Worm (Caenorhabditis elegans) whole organism, young adult: ENCODE measurements around the gene cup-15.

Source experiments
- C17E4.6 ChIP-seq: fragments of 200-800 bp; sonication (Bioruptor generic); IDR thresholded peaks from 2 replicates; pipeline ENCODE4 v1.3.6; 2022; ENCODE audit warnings: missing genetic modification reagents, missing genetic modification characterization, missing compliant biosample characterization
- F10E7.11 ChIP-seq: sonication (generic microtip); optimal IDR thresholded peaks from 2 replicates; lab custom pipeline; 2017; ENCODE audit warnings: mild to moderate bottlenecking, missing genetic modification characterization, moderate library complexity, missing compliant biosample characterization
- F22D6.2 ChIP-seq: sonication (generic microtip); optimal IDR thresholded peaks from 2 replicates; lab custom pipeline; 2016; ENCODE audit warnings: mild to moderate bottlenecking, missing genetic modification characterization, missing compliant biosample characterization
- F55B11.4 ChIP-seq: sonication (generic microtip); optimal IDR thresholded peaks from 2 replicates; lab custom pipeline; 2016; ENCODE audit warnings: missing compliant biosample characterization, missing genetic modification characterization, borderline replicate concordance; ENCODE audit not compliant: insufficient read depth
- F57C9.4 ChIP-seq: sonication (generic microtip); optimal IDR thresholded peaks from 2 replicates; lab custom pipeline; 2017; ENCODE audit warnings: mild to moderate bottlenecking, missing genetic modification characterization, missing compliant biosample characterization
- T07F8.4 ChIP-seq: sonication (generic microtip); optimal IDR thresholded peaks from 2 replicates; lab custom pipeline; 2016; ENCODE audit warnings: mild to moderate bottlenecking, missing genetic modification characterization, moderate library complexity, missing compliant biosample characterization
- T26A5.8 ChIP-seq: sonication (generic microtip); optimal IDR thresholded peaks from 2 replicates; lab custom pipeline; 2016; ENCODE audit warnings: missing genetic modification characterization, missing compliant biosample characterization
- Y53F4B.3 ChIP-seq: fragments of 200-800 bp; sonication (Bioruptor generic); IDR thresholded peaks from 2 replicates; pipeline ENCODE4 v1.3.6; 2022; ENCODE audit warnings: missing genetic modification reagents, missing genetic modification characterization, missing compliant biosample characterization
- akir-1 ChIP-seq: fragments of 200-800 bp; sonication (Bioruptor generic); optimal IDR thresholded peaks from 2 replicates; lab custom pipeline; 2018; ENCODE audit warnings: mild to moderate bottlenecking, missing genetic modification characterization, moderate library complexity, missing compliant biosample characterization
- atf-7 ChIP-seq: sonication (generic microtip); optimal IDR thresholded peaks from 2 replicates; lab custom pipeline; 2017; ENCODE audit warnings: mild to moderate bottlenecking, missing genetic modification characterization, missing compliant biosample characterization
- attf-3 ChIP-seq: fragments of 200-800 bp; sonication (Bioruptor generic); conservative IDR thresholded peaks from 2 replicates; pipeline ENCODE4 v1.3.6; 2022; ENCODE audit warnings: missing genetic modification reagents, missing genetic modification characterization, missing compliant biosample characterization
- attf-5 ChIP-seq: fragments of 200-800 bp; sonication (Bioruptor generic); optimal IDR thresholded peaks from 2 replicates; lab custom pipeline; 2018; ENCODE audit warnings: mild to moderate bottlenecking, missing genetic modification characterization, missing compliant biosample characterization
- bed-1 ChIP-seq: fragments of 200-800 bp; sonication (Bioruptor generic); IDR thresholded peaks from 2 replicates; pipeline ENCODE4 v1.3.6; 2022; ENCODE audit warnings: missing genetic modification reagents, missing genetic modification characterization, missing compliant biosample characterization
- cebp-1 ChIP-seq, 2 experiments: fragments of 200-800 bp in 1 of 2; sonication (Bioruptor generic) in 1 of 2; sonication (generic microtip) in 1 of 2; IDR thresholded peaks in 1 of 2; optimal IDR thresholded peaks in 1 of 2; 2 replicates each; pipeline versions ENCODE4 v1.3.6 to Lab custom; 2017 to 2022; ENCODE audit warnings: missing compliant biosample characterization in 2 of 2, missing genetic modification characterization in 2 of 2, mild to moderate bottlenecking in 1 of 2, missing genetic modification reagents in 1 of 2, moderate library complexity in 1 of 2
- ceh-100 ChIP-seq: fragments of 200-800 bp; sonication (Bioruptor generic); IDR thresholded peaks from 2 replicates; pipeline ENCODE4 v1.3.6; 2022; ENCODE audit warnings: missing genetic modification reagents, missing genetic modification characterization, missing compliant biosample characterization
- ceh-79 ChIP-seq: sonication (generic microtip); optimal IDR thresholded peaks from 2 replicates; lab custom pipeline; 2017; ENCODE audit warnings: mild to moderate bottlenecking, missing genetic modification characterization, missing compliant biosample characterization
- chd-7 ChIP-seq: sonication (generic microtip); optimal IDR thresholded peaks from 2 replicates; lab custom pipeline; 2016; ENCODE audit warnings: mild to moderate bottlenecking, missing genetic modification characterization, moderate library complexity, missing compliant biosample characterization
- die-1 ChIP-seq: sonication (generic microtip); optimal IDR thresholded peaks from 2 replicates; lab custom pipeline; 2016; ENCODE audit warnings: missing genotype, mild to moderate bottlenecking, missing genetic modification characterization, missing compliant biosample characterization
- dpff-1 ChIP-seq: sonication (generic microtip); optimal IDR thresholded peaks from 2 replicates; lab custom pipeline; 2017; ENCODE audit warnings: mild to moderate bottlenecking, missing genetic modification characterization, missing compliant biosample characterization
- egrh-3 ChIP-seq: fragments of 200-800 bp; sonication (Bioruptor generic); IDR thresholded peaks from 2 replicates; pipeline ENCODE4 v1.3.6; 2022; ENCODE audit warnings: missing genetic modification reagents, missing genetic modification characterization, missing compliant biosample characterization
- hrde-1 ChIP-seq: sonication (generic microtip); optimal IDR thresholded peaks from 2 replicates; lab custom pipeline; 2016; ENCODE audit warnings: missing genetic modification characterization, mild to moderate bottlenecking, missing compliant biosample characterization, moderate library complexity, missing genotype, missing genetic modification reagents, borderline replicate concordance
- let-607 ChIP-seq, 2 experiments: fragments of 200-800 bp in 1 of 2; sonication (Bioruptor generic) in 1 of 2; sonication (generic microtip) in 1 of 2; optimal IDR thresholded peaks; 2 replicates each; lab custom pipeline; 2016 to 2018; ENCODE audit warnings: mild to moderate bottlenecking in 2 of 2, missing compliant biosample characterization in 2 of 2, missing genetic modification characterization in 2 of 2, moderate library complexity in 2 of 2, missing genotype in 1 of 2
- lin-35 ChIP-seq, 3 experiments: fragments of 150-350 bp in 2 of 3; sonication (generic microtip) in 1 of 3; optimal IDR thresholded peaks; 2 replicates each; lab custom pipeline; 2014 to 2018; ENCODE audit warnings: missing biosample characterization in 3 of 3, missing genetic modification characterization in 3 of 3, missing genetic modification reagents in 3 of 3
- lir-1 ChIP-seq: fragments of 200-800 bp; sonication (Bioruptor generic); conservative IDR thresholded peaks from 2 replicates; pipeline ENCODE4 v1.3.6; 2022; ENCODE audit warnings: missing genetic modification reagents, missing genetic modification characterization, missing compliant biosample characterization
- madf-3 ChIP-seq: fragments of 200-800 bp; sonication (Bioruptor generic); IDR thresholded peaks from 2 replicates; pipeline ENCODE4 v1.3.6; 2022; ENCODE audit warnings: missing genetic modification reagents, missing genetic modification characterization, missing compliant biosample characterization
- mel-28 ChIP-seq: sonication (generic microtip); optimal IDR thresholded peaks from 2 replicates; lab custom pipeline; 2016; ENCODE audit warnings: borderline replicate concordance, mild to moderate bottlenecking, missing genetic modification characterization, missing compliant biosample characterization
- nhr-90 ChIP-seq: sonication (generic microtip); optimal IDR thresholded peaks from 2 replicates; lab custom pipeline; 2016; ENCODE audit warnings: missing genotype, mild to moderate bottlenecking, missing genetic modification characterization, missing compliant biosample characterization
- pbrm-1 ChIP-seq: fragments of 200-800 bp; sonication (Bioruptor generic); IDR thresholded peaks from 2 replicates; pipeline ENCODE4 v1.3.6; 2022; ENCODE audit warnings: missing genetic modification reagents, missing genetic modification characterization, missing compliant biosample characterization
- rcor-1 ChIP-seq: fragments of 200-800 bp; sonication (Bioruptor generic); IDR thresholded peaks from 2 replicates; pipeline ENCODE4 v1.3.6; 2022; ENCODE audit warnings: missing genetic modification reagents, missing genetic modification characterization, missing compliant biosample characterization
- repo-1 ChIP-seq: sonication (generic microtip); optimal IDR thresholded peaks from 2 replicates; lab custom pipeline; 2017; ENCODE audit warnings: mild to moderate bottlenecking, missing genetic modification characterization, missing compliant biosample characterization
- sea-2 ChIP-seq: fragments of 200-800 bp; sonication (Bioruptor generic); IDR thresholded peaks from 2 replicates; pipeline ENCODE4 v1.3.6; 2022; ENCODE audit warnings: missing genetic modification characterization, missing compliant biosample characterization
- snpc-1.1 ChIP-seq: sonication (generic microtip); optimal IDR thresholded peaks from 2 replicates; lab custom pipeline; 2017; ENCODE audit warnings: missing genetic modification characterization, mild to moderate bottlenecking, missing compliant biosample characterization, antibody characterized with exemption, moderate library complexity, missing genotype, missing genetic modification reagents; ENCODE audit not compliant: insufficient read depth
- tlf-1 ChIP-seq: fragments of 200-800 bp; sonication (Bioruptor generic); optimal IDR thresholded peaks from 2 replicates; lab custom pipeline; 2018; ENCODE audit warnings: mild to moderate bottlenecking, missing genetic modification characterization, missing compliant biosample characterization
- ztf-22 ChIP-seq: fragments of 200-800 bp; sonication (Bioruptor generic); optimal IDR thresholded peaks from 2 replicates; lab custom pipeline; 2018; ENCODE audit warnings: mild to moderate bottlenecking, missing genetic modification characterization, moderate library complexity, missing compliant biosample characterization
- ztf-25 ChIP-seq: fragments of 200-800 bp; sonication (Bioruptor generic); IDR thresholded peaks from 2 replicates; pipeline ENCODE4 v1.3.6; 2022; ENCODE audit warnings: missing genetic modification reagents, missing genetic modification characterization, missing compliant biosample characterization
- ztf-3 ChIP-seq: fragments of 200-800 bp; sonication (Bioruptor generic); optimal IDR thresholded peaks from 2 replicates; lab custom pipeline; 2018; ENCODE audit warnings: mild to moderate bottlenecking, missing genetic modification characterization, missing compliant biosample characterization

Gene cup-15

ce11 chrII:9352669-9353068 is at the start of gene cup-15, which contains the start of gene sdhb-1:
Gene cup-15, plus strand, starts transcription at chrII:9353000.
Gene sdhb-1, minus strand, starts transcription at chrII:9352731.
- TF ChIP-seq hrde-1 (tag; lab: Kevin White, UChicago), result no peak
- TF ChIP-seq attf-3, result peak; percentile 87

- no peak for TF ChIP-seq nhr-90 (tag; lab: Kevin White, UChicago)
- no peak for TF ChIP-seq chd-7 (tag; lab: Kevin White, UChicago)
- TF ChIP-seq ztf-3, result no peak
- no peak for TF ChIP-seq T07F8.4 (tag; lab: Kevin White, UChicago)
- TF ChIP-seq F57C9.4 (tag; lab: Kevin White, UChicago), result no peak
- TF ChIP-seq cebp-1 (GFP tag; IDR thresholded peaks at IDR 0.05; lab: Robert Waterston, UW), result no peak
- peak; percentile 77 for TF ChIP-seq cebp-1 (tag; optimal IDR thresholded peaks at IDR 0.05; lab: Kevin White, UChicago)
These were observed 49.3 kb upstream of the cup-15 start for ce11 chrII:9303545-9303944.

ce11 chrII:9304849-9305248 is 48.0 kb upstream of the cup-15 start:
- no peak for TF ChIP-seq akir-1 (GFP tag; lab: Kevin White, UChicago)
- TF ChIP-seq T26A5.8, result no peak
- TF ChIP-seq lin-35 (GFP tag; optimal IDR thresholded peaks at IDR 0.05; lab: Kevin White, UChicago), result no peak

ce11 chrII:9305575-9305974 is 47.2 kb upstream of the cup-15 start:
- no peak for TF ChIP-seq tlf-1 (GFP tag; lab: Kevin White, UChicago)
- no peak for TF ChIP-seq ceh-79
- TF ChIP-seq dpff-1 (tag; lab: Kevin White, UChicago), result no peak
- TF ChIP-seq ztf-22 (GFP tag; lab: Kevin White, UChicago), result no peak
- no peak for TF ChIP-seq egrh-3 (GFP tag; lab: Robert Waterston, UW)
- TF ChIP-seq ztf-3, result no peak
- TF ChIP-seq F10E7.11, result no peak
- TF ChIP-seq mel-28 (tag; lab: Kevin White, UChicago), result no peak
- no peak for TF ChIP-seq let-607 (tag; optimal IDR thresholded peaks at IDR 0.05; lab: Kevin White, UChicago)
- no peak for TF ChIP-seq pbrm-1 (GFP tag; lab: Robert Waterston, UW)
- no peak for TF ChIP-seq ceh-100 (GFP tag; lab: Robert Waterston, UW)
- no peak for TF ChIP-seq madf-3
- TF ChIP-seq C17E4.6, result no peak

ce11 chrII:9306835-9307234 is 46.0 kb upstream of the cup-15 start:
- TF ChIP-seq Y53F4B.3 (GFP tag; lab: Robert Waterston, UW), result no peak
- TF ChIP-seq snpc-1.1 (tag; lab: Kevin White, UChicago), result no peak
- no peak for TF ChIP-seq F22D6.2 (tag; lab: Kevin White, UChicago)
- no peak for TF ChIP-seq rcor-1
- TF ChIP-seq bed-1 (GFP tag; lab: Robert Waterston, UW), result no peak
- TF ChIP-seq sea-2, result no peak
- TF ChIP-seq atf-7 (tag; lab: Kevin White, UChicago), result no peak
- TF ChIP-seq repo-1 (tag; lab: Kevin White, UChicago), result no peak
- TF ChIP-seq attf-5 (GFP tag; lab: Kevin White, UChicago), result no peak
- TF ChIP-seq lir-1 (GFP tag; lab: Robert Waterston, UW), result no peak
- no peak for TF ChIP-seq F55B11.4 (tag; lab: Kevin White, UChicago)
- TF ChIP-seq die-1, result no peak
- TF ChIP-seq ztf-25 (GFP tag; lab: Robert Waterston, UW), result no peak
